Fruit fly (Drosophila melanogaster): Measurements from ENCODE around the gene alpha-Est10.

alpha-Est10 gene

dm6 chr3R:7438869-7439268, 54.8 kb downstream of the alpha-Est10 start:
- TF ChIP-seq oc (tag; optimal IDR thresholded peaks at IDR 0.05), result peak; percentile 10
- peak; percentile 12; the same call in 1 of the 4 replicates for TF ChIP-seq chinmo (GFP tag; IDR thresholded peaks at IDR 0.05; ENCODE audit: partially characterized antibody)
- TF ChIP-seq fd64A (GFP tag; optimal IDR thresholded peaks at IDR 0.05), result no peak
- TF ChIP-seq CG7963 (GFP tag; IDR thresholded peaks at IDR 0.05; ENCODE audit: partially characterized antibody), result no peak
- TF ChIP-seq abd-A (tag; optimal IDR thresholded peaks at IDR 0.05), result peak; percentile 84
- no peak for TF ChIP-seq Hr51 (GFP tag; optimal IDR thresholded peaks at IDR 0.05)
- TF ChIP-seq CG16813 (GFP tag; IDR thresholded peaks at IDR 0.05; ENCODE audit: partially characterized antibody), result no peak
- no peak for TF ChIP-seq CG11247 (GFP tag; IDR thresholded peaks at IDR 0.05)
- peak; percentile 28 for TF ChIP-seq CG13894 (tag; optimal IDR thresholded peaks at IDR 0.05)
- no peak for TF ChIP-seq CG10209 (GFP tag; optimal IDR thresholded peaks at IDR 0.05)
- TF ChIP-seq grn (GFP tag; optimal IDR thresholded peaks at IDR 0.05), result peak; percentile 64
- TF ChIP-seq sd (tag; optimal IDR thresholded peaks at IDR 0.05), result peak; percentile 24
- TF ChIP-seq CG12769 (tag; optimal IDR thresholded peaks at IDR 0.05), result peak; percentile 2
